Worm (Caenorhabditis elegans) whole organism, early embryonic: ENCODE measurements around the gene catp-5.

Source experiments
- B0310.2 ChIP-seq: sonication (generic microtip); optimal IDR thresholded peaks from 2 replicates; lab custom pipeline; 2016; ENCODE audit warnings: mild to moderate bottlenecking, missing genetic modification characterization, missing compliant biosample characterization
- F13C5.2 ChIP-seq: sonication (generic microtip); optimal IDR thresholded peaks from 2 replicates; lab custom pipeline; 2017; ENCODE audit warnings: mild to moderate bottlenecking, missing genetic modification characterization, inconsistent platforms, missing compliant biosample characterization
- aly-1 ChIP-seq: sonication (generic microtip); optimal IDR thresholded peaks from 2 replicates; lab custom pipeline; 2016; ENCODE audit warnings: missing genetic modification characterization, missing compliant biosample characterization
- ama-1 ChIP-seq: fragments of 150-350 bp; optimal IDR thresholded peaks from 2 replicates; lab custom pipeline; 2014
- ceh-13 ChIP-seq: fragments of 200-800 bp; sonication (Bioruptor generic); optimal IDR thresholded peaks from 2 replicates; lab custom pipeline; 2018; ENCODE audit warnings: mild to moderate bottlenecking, missing genetic modification characterization, missing compliant biosample characterization
- ceh-36 ChIP-seq: sonication (generic microtip); optimal IDR thresholded peaks from 2 replicates; lab custom pipeline; 2016; ENCODE audit warnings: missing genetic modification characterization, inconsistent platforms, missing compliant biosample characterization
- ets-7 ChIP-seq: sonication (generic microtip); optimal IDR thresholded peaks from 2 replicates; lab custom pipeline; 2016; ENCODE audit warnings: missing genotype, missing genetic modification characterization, missing compliant biosample characterization
- flt-1 ChIP-seq: fragments of 200-800 bp; sonication (Bioruptor generic); IDR thresholded peaks from 2 replicates; pipeline ENCODE4 v1.3.6; 2022; ENCODE audit warnings: missing genetic modification characterization, missing compliant biosample characterization
- hmbx-1 ChIP-seq: sonication (generic microtip); optimal IDR thresholded peaks from 2 replicates; lab custom pipeline; 2016; ENCODE audit warnings: mild to moderate bottlenecking, missing genetic modification characterization, missing compliant biosample characterization
- hmg-4 ChIP-seq: fragments of 200-800 bp; sonication (Bioruptor generic); optimal IDR thresholded peaks from 2 replicates; lab custom pipeline; 2018; ENCODE audit warnings: mild to moderate bottlenecking, missing genetic modification characterization, missing compliant biosample characterization
- hnd-1 ChIP-seq: sonication (generic microtip); optimal IDR thresholded peaks from 2 replicates; lab custom pipeline; 2016; ENCODE audit warnings: missing genetic modification characterization, missing compliant biosample characterization
- pes-1 ChIP-seq: fragments of 200-800 bp; sonication (Bioruptor generic); IDR thresholded peaks from 2 replicates; pipeline ENCODE4 v1.3.6; 2022; ENCODE audit warnings: missing genetic modification reagents, missing genetic modification characterization, missing compliant biosample characterization
- scrt-1 ChIP-seq: fragments of 200-800 bp; sonication (Bioruptor generic); IDR thresholded peaks from 2 replicates; pipeline ENCODE4 v1.3.6; 2022; ENCODE audit warnings: missing genetic modification characterization, missing compliant biosample characterization
- sea-1 ChIP-seq: fragments of 200-800 bp; sonication (Bioruptor generic); conservative IDR thresholded peaks from 2 replicates; pipeline ENCODE4 v1.3.6; 2022; ENCODE audit warnings: missing genetic modification characterization, missing compliant biosample characterization
- tbx-11 ChIP-seq: fragments of 200-800 bp; sonication (Bioruptor generic); IDR thresholded peaks from 2 replicates; pipeline ENCODE4 v1.3.6; 2022; ENCODE audit warnings: missing genetic modification characterization, missing compliant biosample characterization
- tbx-37 ChIP-seq: fragments of 200-800 bp; sonication (Bioruptor generic); conservative IDR thresholded peaks from 2 replicates; pipeline ENCODE4 v1.3.6; 2022; ENCODE audit warnings: missing genetic modification reagents, missing genetic modification characterization, missing compliant biosample characterization
- tra-4 ChIP-seq: sonication (generic microtip); optimal IDR thresholded peaks from 2 replicates; lab custom pipeline; 2017; ENCODE audit warnings: missing genetic modification characterization, missing compliant biosample characterization

catp-5 gene

ce11 chrX:8089916-8090315 is 8.7 kb downstream of the catp-5 start:
- TF ChIP-seq aly-1 (tag; lab: Kevin White, UChicago) (no peak), B0310.2 (tag; lab: Kevin White, UChicago) (no peak), ets-7 (tag; lab: Kevin White, UChicago) (no peak), hmg-4 (no peak), sea-1 (GFP tag; lab: Robert Waterston, UW) (no peak), hmbx-1 (tag; lab: Kevin White, UChicago) (no peak), flt-1 (GFP tag; lab: Robert Waterston, UW) (no peak), scrt-1 (GFP tag; lab: Robert Waterston, UW) (no peak), tra-4 (tag; lab: Kevin White, UChicago) (no peak), tbx-37 (GFP tag; lab: Robert Waterston, UW) (no peak), pes-1 (GFP tag; lab: Robert Waterston, UW) (no peak), F13C5.2 (tag; lab: Kevin White, UChicago) (no peak), hnd-1 (tag; lab: Kevin White, UChicago) (no peak), ceh-36 (tag; lab: Kevin White, UChicago) (no peak), ama-1 (lab: Kevin White, UChicago) (no peak), tbx-11 (no peak), ceh-13 (GFP tag; lab: Kevin White, UChicago) (no peak)

ce11 chrX:8089266-8089909 is 9.3 kb downstream of the catp-5 start:
- no peak for TF ChIP-seq scrt-1 (GFP tag; lab: Robert Waterston, UW)
- TF ChIP-seq hmg-4 = no peak
- TF ChIP-seq ceh-13 (GFP tag; lab: Kevin White, UChicago) = no peak
- no peak for TF ChIP-seq flt-1 (GFP tag; lab: Robert Waterston, UW)
- no peak for TF ChIP-seq tbx-37 (GFP tag; lab: Robert Waterston, UW)
- no peak for TF ChIP-seq ets-7 (tag; lab: Kevin White, UChicago)
- TF ChIP-seq F13C5.2 (tag; lab: Kevin White, UChicago) = no peak
- TF ChIP-seq ama-1 (lab: Kevin White, UChicago) = no peak
- no peak for TF ChIP-seq sea-1 (GFP tag; lab: Robert Waterston, UW)
- TF ChIP-seq tra-4 (tag; lab: Kevin White, UChicago) = no peak
- no peak for TF ChIP-seq hmbx-1 (tag; lab: Kevin White, UChicago)
- TF ChIP-seq pes-1 (GFP tag; lab: Robert Waterston, UW) = no peak
- no peak for TF ChIP-seq hnd-1 (tag; lab: Kevin White, UChicago)
- no peak for TF ChIP-seq tbx-11
- TF ChIP-seq ceh-36 (tag; lab: Kevin White, UChicago) = no peak
- TF ChIP-seq aly-1 (tag; lab: Kevin White, UChicago) = no peak
- TF ChIP-seq B0310.2 (tag; lab: Kevin White, UChicago) = no peak

ce11 chrX:8088474-8088873 is 10.2 kb downstream of the catp-5 start, which contains the start of gene vem-1:
TSS of gene vem-1 (minus strand) at chrX:8088574.
- no peak for TF ChIP-seq B0310.2 (tag; lab: Kevin White, UChicago)

ce11 chrX:8086725-8087641 is 11.7 kb downstream of the catp-5 start:
- TF ChIP-seq flt-1 (GFP tag; lab: Robert Waterston, UW) = no peak
- TF ChIP-seq pes-1 (GFP tag; lab: Robert Waterston, UW) = no peak

ce11 chrX:8086450-8086724 is 12.3 kb downstream of the catp-5 start, which contains the start of gene dao-3:
TSS of gene dao-3 (minus strand) at chrX:8086550.
- no peak for TF ChIP-seq F13C5.2 (tag; lab: Kevin White, UChicago)
- TF ChIP-seq ets-7 (tag; lab: Kevin White, UChicago) = no peak
- TF ChIP-seq scrt-1 (GFP tag; lab: Robert Waterston, UW) = no peak
- no peak for TF ChIP-seq B0310.2 (tag; lab: Kevin White, UChicago)
- no peak for TF ChIP-seq sea-1 (GFP tag; lab: Robert Waterston, UW)
- TF ChIP-seq ceh-13 (GFP tag; lab: Kevin White, UChicago) = no peak
- TF ChIP-seq ceh-36 (tag; lab: Kevin White, UChicago) = no peak
- no peak for TF ChIP-seq hnd-1 (tag; lab: Kevin White, UChicago)
- TF ChIP-seq hmg-4 = no peak
- no peak for TF ChIP-seq tbx-11
- TF ChIP-seq hmbx-1 (tag; lab: Kevin White, UChicago) = no peak
- TF ChIP-seq aly-1 (tag; lab: Kevin White, UChicago) = no peak
- no peak for TF ChIP-seq tra-4 (tag; lab: Kevin White, UChicago)
- TF ChIP-seq tbx-37 (GFP tag; lab: Robert Waterston, UW) = no peak
- TF ChIP-seq ama-1 (lab: Kevin White, UChicago) = no peak
- no peak for TF ChIP-seq pes-1 (GFP tag; lab: Robert Waterston, UW)
- no peak for TF ChIP-seq flt-1 (GFP tag; lab: Robert Waterston, UW)

ce11 chrX:8084669-8085068 is 14.0 kb downstream of the catp-5 start:
- no peak for TF ChIP-seq hmg-4
- no peak for TF ChIP-seq ceh-13 (GFP tag; lab: Kevin White, UChicago)
- TF ChIP-seq ceh-36 (tag; lab: Kevin White, UChicago) = no peak
- TF ChIP-seq tra-4 (tag; lab: Kevin White, UChicago) = no peak
- TF ChIP-seq F13C5.2 (tag; lab: Kevin White, UChicago) = no peak
- TF ChIP-seq flt-1 (GFP tag; lab: Robert Waterston, UW) = no peak
- no peak for TF ChIP-seq ama-1 (lab: Kevin White, UChicago)

- TF ChIP-seq hnd-1 (tag; lab: Kevin White, UChicago) = no peak
- no peak for TF ChIP-seq tbx-37 (GFP tag; lab: Robert Waterston, UW)
- TF ChIP-seq pes-1 (GFP tag; lab: Robert Waterston, UW) = no peak
- TF ChIP-seq ceh-36 (tag; lab: Kevin White, UChicago) = no peak
- no peak for TF ChIP-seq tbx-11
- no peak for TF ChIP-seq F13C5.2 (tag; lab: Kevin White, UChicago)
- TF ChIP-seq hmg-4 = no peak
- no peak for TF ChIP-seq flt-1 (GFP tag; lab: Robert Waterston, UW)
- no peak for TF ChIP-seq ceh-13 (GFP tag; lab: Kevin White, UChicago)
- no peak for TF ChIP-seq ama-1 (lab: Kevin White, UChicago)
- TF ChIP-seq B0310.2 (tag; lab: Kevin White, UChicago) = no peak
- no peak for TF ChIP-seq hmbx-1 (tag; lab: Kevin White, UChicago)
- TF ChIP-seq scrt-1 (GFP tag; lab: Robert Waterston, UW) = no peak
- no peak for TF ChIP-seq ets-7 (tag; lab: Kevin White, UChicago)
- TF ChIP-seq tra-4 (tag; lab: Kevin White, UChicago) = no peak
- no peak for TF ChIP-seq aly-1 (tag; lab: Kevin White, UChicago)
- TF ChIP-seq sea-1 (GFP tag; lab: Robert Waterston, UW) = no peak
Observed at ce11 chrX:8083919-8084318, 14.7 kb downstream of the catp-5 start, which contains the start of gene K07E3.4. TSS of gene K07E3.4 (minus strand) at chrX:8084018.
